Worm (Caenorhabditis elegans) whole organism, late embryonic: ENCODE data around the gene rsp-1.

ENCODE experiments used
- C08G9.2 ChIP-seq: sonication (generic microtip); optimal IDR thresholded peaks from 2 replicates; lab custom pipeline; 2016; ENCODE audit warnings: mild to moderate bottlenecking, missing genetic modification characterization, moderate library complexity, missing compliant biosample characterization
- C38D4.7 ChIP-seq: fragments of 200-800 bp; sonication (Bioruptor generic); optimal IDR thresholded peaks from 2 replicates; lab custom pipeline; 2018; ENCODE audit warnings: mild to moderate bottlenecking, missing genetic modification characterization, moderate library complexity, missing compliant biosample characterization
- T23F11.4 ChIP-seq: fragments of 200-800 bp; sonication (Bioruptor generic); optimal IDR thresholded peaks from 2 replicates; lab custom pipeline; 2018; ENCODE audit warnings: mild to moderate bottlenecking, missing genetic modification characterization, missing compliant biosample characterization
- Y22D7AL.16 ChIP-seq: sonication (generic microtip); optimal IDR thresholded peaks from 2 replicates; lab custom pipeline; 2016; ENCODE audit warnings: missing genetic modification characterization, missing compliant biosample characterization
- ahr-1 ChIP-seq: sonication (generic microtip); optimal IDR thresholded peaks from 2 replicates; lab custom pipeline; 2016; ENCODE audit warnings: missing genetic modification characterization, missing compliant biosample characterization
- ceh-14 ChIP-seq: sonication (generic microtip); optimal IDR thresholded peaks from 2 replicates; lab custom pipeline; 2016; ENCODE audit warnings: missing genotype, missing genetic modification characterization, missing compliant biosample characterization
- ceh-18 ChIP-seq: sonication (generic microtip); optimal IDR thresholded peaks from 2 replicates; lab custom pipeline; 2016; ENCODE audit warnings: missing genetic modification characterization, missing compliant biosample characterization
- ceh-2 ChIP-seq: sonication (generic microtip); optimal IDR thresholded peaks from 2 replicates; lab custom pipeline; 2016; ENCODE audit warnings: missing genotype, missing genetic modification characterization, missing compliant biosample characterization
- ceh-24 ChIP-seq: sonication (generic microtip); optimal IDR thresholded peaks from 2 replicates; lab custom pipeline; 2016; ENCODE audit warnings: mild to moderate bottlenecking, missing genetic modification characterization, missing compliant biosample characterization
- ceh-45 ChIP-seq: fragments of 200-800 bp; sonication (Bioruptor generic); IDR thresholded peaks from 2 replicates; pipeline ENCODE4 v1.3.6; 2022; ENCODE audit warnings: missing genetic modification reagents, missing genetic modification characterization, missing compliant biosample characterization
- ceh-48 ChIP-seq: sonication (generic microtip); optimal IDR thresholded peaks from 2 replicates; lab custom pipeline; 2016; ENCODE audit warnings: missing genetic modification characterization, inconsistent platforms, missing compliant biosample characterization
- ceh-6 ChIP-seq: fragments of 200-800 bp; sonication (Bioruptor generic); optimal IDR thresholded peaks from 2 replicates; lab custom pipeline; 2018; ENCODE audit warnings: mild to moderate bottlenecking, missing genetic modification characterization, missing compliant biosample characterization
- che-1 ChIP-seq: sonication (generic microtip); optimal IDR thresholded peaks from 2 replicates; lab custom pipeline; 2016; ENCODE audit warnings: mild to moderate bottlenecking, missing genetic modification characterization, missing compliant biosample characterization
- dve-1 ChIP-seq: sonication (generic microtip); optimal IDR thresholded peaks from 2 replicates; lab custom pipeline; 2017; ENCODE audit warnings: antibody characterized with exemption, mild to moderate bottlenecking, missing genetic modification characterization, missing compliant biosample characterization
- fax-1 ChIP-seq: sonication (generic microtip); optimal IDR thresholded peaks from 2 replicates; lab custom pipeline; 2016; ENCODE audit warnings: missing genotype, missing genetic modification characterization, missing compliant biosample characterization
- fkh-10 ChIP-seq: fragments of 150-350 bp; optimal IDR thresholded peaks from 2 replicates; lab custom pipeline; 2014; ENCODE audit warnings: missing biosample characterization, missing genetic modification reagents, missing genetic modification characterization
- fkh-6 ChIP-seq: sonication (generic microtip); optimal IDR thresholded peaks from 2 replicates; lab custom pipeline; 2016; ENCODE audit warnings: missing genetic modification characterization, missing compliant biosample characterization
- gmeb-2 ChIP-seq: sonication (generic microtip); optimal IDR thresholded peaks from 2 replicates; lab custom pipeline; 2016; ENCODE audit warnings: missing genetic modification characterization, inconsistent platforms, missing compliant biosample characterization
- hlh-13 ChIP-seq: fragments of 200-800 bp; sonication (Bioruptor generic); optimal IDR thresholded peaks from 2 replicates; lab custom pipeline; 2018; ENCODE audit warnings: mild to moderate bottlenecking, missing genetic modification characterization, missing compliant biosample characterization
- hlh-30 ChIP-seq: sonication (generic microtip); optimal IDR thresholded peaks from 2 replicates; lab custom pipeline; 2017; ENCODE audit warnings: antibody characterized with exemption, missing genetic modification characterization, missing compliant biosample characterization; ENCODE audit not compliant: insufficient read depth
- hlh-6 ChIP-seq: sonication (generic microtip); optimal IDR thresholded peaks from 2 replicates; lab custom pipeline; 2016; ENCODE audit warnings: missing genotype, missing genetic modification characterization, missing compliant biosample characterization
- hlh-8 ChIP-seq: sonication (generic microtip); optimal IDR thresholded peaks from 2 replicates; lab custom pipeline; 2016; ENCODE audit warnings: missing genotype, missing genetic modification characterization, missing compliant biosample characterization
- lim-6 ChIP-seq: sonication (generic microtip); optimal IDR thresholded peaks from 2 replicates; lab custom pipeline; 2016; ENCODE audit warnings: missing genetic modification characterization, missing compliant biosample characterization
- lin-11 ChIP-seq: fragments of 200-800 bp; sonication (Bioruptor generic); optimal IDR thresholded peaks from 2 replicates; lab custom pipeline; 2018; ENCODE audit warnings: mild to moderate bottlenecking, missing genetic modification characterization, missing compliant biosample characterization
- madf-2 ChIP-seq: sonication (generic microtip); optimal IDR thresholded peaks from 2 replicates; lab custom pipeline; 2017; ENCODE audit warnings: missing genetic modification characterization, missing compliant biosample characterization
- nfya-1 ChIP-seq: sonication (generic microtip); optimal IDR thresholded peaks from 2 replicates; lab custom pipeline; 2017; ENCODE audit warnings: missing genetic modification characterization, mild to moderate bottlenecking, missing compliant biosample characterization, antibody characterized with exemption, moderate library complexity
- nhr-11 ChIP-seq: fragments of 150-350 bp; optimal IDR thresholded peaks from 2 replicates; lab custom pipeline; 2014; ENCODE audit warnings: missing biosample characterization, missing genetic modification characterization
- npax-4 ChIP-seq: sonication (generic microtip); optimal IDR thresholded peaks from 2 replicates; lab custom pipeline; 2016; ENCODE audit warnings: missing genetic modification characterization, missing compliant biosample characterization
- pax-1 ChIP-seq: fragments of 150-350 bp; optimal IDR thresholded peaks from 2 replicates; lab custom pipeline; 2014; ENCODE audit warnings: missing biosample characterization, missing genetic modification characterization
- pha-2 ChIP-seq: sonication (generic microtip); optimal IDR thresholded peaks from 2 replicates; lab custom pipeline; 2017; ENCODE audit warnings: mild to moderate bottlenecking, missing genetic modification characterization, missing compliant biosample characterization
- ref-2 ChIP-seq: sonication (generic microtip); optimal IDR thresholded peaks from 2 replicates; lab custom pipeline; 2016; ENCODE audit warnings: missing genetic modification characterization, missing compliant biosample characterization
- rnt-1 ChIP-seq: sonication (generic microtip); optimal IDR thresholded peaks from 2 replicates; lab custom pipeline; 2016; ENCODE audit warnings: missing genetic modification characterization, missing compliant biosample characterization
- syd-9 ChIP-seq: sonication (generic microtip); optimal IDR thresholded peaks from 2 replicates; lab custom pipeline; 2016; ENCODE audit warnings: mild to moderate bottlenecking, missing genetic modification characterization, moderate library complexity, missing compliant biosample characterization
- tbx-2 ChIP-seq: sonication (generic microtip); optimal IDR thresholded peaks from 2 replicates; lab custom pipeline; 2016; ENCODE audit warnings: missing genetic modification characterization, missing compliant biosample characterization
- zip-5 ChIP-seq: sonication (generic microtip); optimal IDR thresholded peaks from 2 replicates; lab custom pipeline; 2016; ENCODE audit warnings: missing genetic modification characterization, missing compliant biosample characterization

rsp-1 gene

ce11 chrII:11484600-11484999 lies 31.4 kb downstream of the rsp-1 start (continued):
- peak; percentile 78 for TF ChIP-seq hlh-30
- TF ChIP-seq fkh-10 (GFP tag; lab: Kevin White, UChicago) = no peak
- TF ChIP-seq pha-2 (tag; lab: Kevin White, UChicago) = peak; percentile 94
- peak; percentile 96 for TF ChIP-seq ceh-6 (GFP tag; lab: Kevin White, UChicago)
- TF ChIP-seq ceh-2 (tag; lab: Kevin White, UChicago) = peak; percentile 86
- peak; percentile 96 for TF ChIP-seq hlh-6 (tag; lab: Kevin White, UChicago)
- TF ChIP-seq fax-1 (tag; lab: Kevin White, UChicago) = peak; percentile 93
- peak; percentile 37 for TF ChIP-seq rnt-1 (tag; lab: Kevin White, UChicago)
- TF ChIP-seq C38D4.7 = peak; percentile 96
- peak; percentile 96 for TF ChIP-seq che-1
- TF ChIP-seq ceh-18 (tag; lab: Kevin White, UChicago) = peak; percentile 91
- TF ChIP-seq T23F11.4 (GFP tag; lab: Kevin White, UChicago) = peak; percentile 94
- TF ChIP-seq C08G9.2 (tag; lab: Kevin White, UChicago) = peak; percentile 85
- TF ChIP-seq ceh-24 (tag; lab: Kevin White, UChicago) = peak; percentile 97
- peak; percentile 97 for TF ChIP-seq syd-9 (tag; lab: Kevin White, UChicago)
- peak; percentile 97 for TF ChIP-seq gmeb-2 (tag; lab: Kevin White, UChicago)
- TF ChIP-seq ceh-14 (tag; lab: Kevin White, UChicago) = peak; percentile 94
- TF ChIP-seq pax-1 (tag; lab: Kevin White, UChicago) = no peak
- TF ChIP-seq ref-2 (tag; lab: Kevin White, UChicago) = peak; percentile 96
- peak; percentile 89 for TF ChIP-seq ahr-1 (tag; lab: Kevin White, UChicago)
- peak; percentile 88 for TF ChIP-seq hlh-8 (tag; lab: Kevin White, UChicago)
- TF ChIP-seq ceh-48 (tag; lab: Kevin White, UChicago) = peak; percentile 94
- TF ChIP-seq npax-4 (tag; lab: Kevin White, UChicago) = peak; percentile 95

DNA sequence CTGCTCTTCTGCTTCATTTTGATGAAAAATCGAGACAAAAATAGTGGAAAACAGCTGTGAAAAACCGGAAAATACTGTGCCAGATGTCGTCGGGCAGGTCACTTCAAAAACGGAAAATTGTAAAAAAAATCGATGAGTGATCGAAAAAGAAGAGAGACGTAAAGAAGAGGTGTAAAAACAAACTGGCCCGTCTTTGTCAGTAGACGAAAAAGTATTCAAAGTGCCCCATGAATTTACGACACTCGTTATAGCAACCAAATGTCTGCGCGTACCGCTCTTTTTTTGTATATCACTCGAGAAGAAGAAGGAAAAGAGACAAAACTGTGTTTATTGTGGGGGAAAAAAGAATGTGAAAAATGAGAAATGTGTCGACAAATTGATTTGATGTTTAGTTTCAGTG lies 32.0 kb downstream of the rsp-1 start, which contains the start of gene twk-5:
TSS of gene twk-5 (minus strand) at position 101 of the 400 bp plus-strand sequence.
- TF ChIP-seq lin-11 (tag; lab: Kevin White, UChicago) (no peak), lim-6 (tag; lab: Kevin White, UChicago) (no peak), ceh-45 (GFP tag; lab: Robert Waterston, UW) (no peak), nhr-11 (tag; lab: Kevin White, UChicago) (no peak), ceh-14 (tag; lab: Kevin White, UChicago) (no peak), che-1 (no peak), Y22D7AL.16 (tag; lab: Kevin White, UChicago) (no peak)

DNA sequence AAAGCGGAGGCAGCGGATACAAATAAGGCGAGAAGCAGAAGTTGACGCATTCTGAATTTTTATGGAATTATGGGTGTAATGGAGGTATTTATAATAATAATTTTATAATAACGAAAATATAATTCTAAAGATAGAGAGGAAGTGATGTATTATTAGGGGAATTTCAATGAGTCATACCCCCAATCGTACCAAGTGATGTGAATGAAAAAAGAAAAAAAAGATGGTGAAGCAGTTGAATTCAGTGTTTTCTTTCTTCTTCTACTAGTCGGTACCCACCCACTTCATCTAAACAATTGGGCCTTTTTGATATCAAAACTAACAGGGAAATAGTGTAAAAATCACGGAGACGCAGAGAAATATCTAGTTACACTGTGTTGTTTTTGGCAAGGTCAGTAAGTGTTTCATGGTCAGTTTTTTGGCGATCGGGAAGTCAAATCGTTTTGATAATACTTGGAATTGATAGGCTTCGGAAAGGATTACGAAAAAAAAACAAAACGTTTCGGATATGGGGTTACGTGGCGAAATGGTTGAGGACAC lies 33.6 kb downstream of the rsp-1 start, which contains the start of gene ttr-18:
TSS of gene ttr-18 (minus strand) at position 51 of the 537 bp plus-strand sequence.
- TF ChIP-seq fkh-6 (tag; lab: Kevin White, UChicago) (no peak), nfya-1 (tag; lab: Kevin White, UChicago) (no peak), hlh-13 (GFP tag; lab: Kevin White, UChicago) (no peak), ceh-24 (tag; lab: Kevin White, UChicago) (no peak), zip-5 (no peak), hlh-30 (no peak), ceh-48 (tag; lab: Kevin White, UChicago) (no peak), C38D4.7 (no peak), dve-1 (tag; lab: Kevin White, UChicago) (no peak), gmeb-2 (tag; lab: Kevin White, UChicago) (no peak), tbx-2 (no peak), pax-1 (tag; lab: Kevin White, UChicago) (no peak), Y22D7AL.16 (tag; lab: Kevin White, UChicago) (no peak)

DNA sequence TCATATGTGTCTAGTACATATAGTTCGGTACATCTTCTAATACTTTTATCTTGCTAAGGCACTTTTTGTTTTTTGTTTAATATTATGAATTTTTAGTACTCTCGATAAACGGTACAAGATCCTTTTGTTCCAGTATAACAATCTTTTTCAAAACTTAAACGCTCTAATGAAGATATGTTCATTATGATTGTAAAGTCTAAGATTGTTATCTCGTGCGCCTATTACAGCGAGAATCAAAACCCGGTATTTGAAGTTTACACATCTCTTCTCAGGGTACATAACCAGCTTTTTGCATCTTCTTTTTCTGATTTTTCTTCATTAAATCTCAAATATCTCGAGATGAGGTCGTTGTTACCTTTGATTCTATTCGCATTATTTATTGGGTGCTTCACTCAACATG lies 34.8 kb downstream of the rsp-1 start, which contains the start of gene B0334.13:
TSS of gene B0334.13 (plus strand) at position 301 of the 400 bp plus-strand sequence.
- TF ChIP-seq ceh-24 (tag; lab: Kevin White, UChicago) (no peak), madf-2 (tag; lab: Kevin White, UChicago) (no peak)
